Worm (Caenorhabditis elegans) whole organism, L3 larva: ENCODE results near the gene C05A2.4.

Experiments
- egl-5 ChIP-seq: fragments of 150-350 bp; optimal IDR thresholded peaks from 2 replicates; lab custom pipeline; 2017; ENCODE audit warnings: missing biosample characterization, missing genetic modification reagents, missing genetic modification characterization, inconsistent platforms
- elt-1 ChIP-seq: fragments of 150-350 bp; optimal IDR thresholded peaks from 2 replicates; lab custom pipeline; 2014; ENCODE audit warnings: missing biosample characterization, missing genetic modification characterization
- eor-1 ChIP-seq, 2 experiments: fragments of 150-350 bp; optimal IDR thresholded peaks; 2 replicates each; lab custom pipeline; 2014 to 2018; ENCODE audit warnings: missing biosample characterization in 2 of 2, missing genetic modification characterization in 2 of 2
- fkh-10 ChIP-seq: sonication (generic microtip); optimal IDR thresholded peaks from 2 replicates; lab custom pipeline; 2017; ENCODE audit warnings: missing biosample characterization, missing genetic modification reagents, missing genetic modification characterization
- nfya-1 ChIP-seq: sonication (generic microtip); optimal IDR thresholded peaks from 2 replicates; lab custom pipeline; 2017; ENCODE audit warnings: missing genetic modification characterization, mild to moderate bottlenecking, missing compliant biosample characterization, antibody characterized with exemption, moderate library complexity; ENCODE audit not compliant: insufficient read depth
- pha-4 ChIP-seq: fragments of 150-350 bp; optimal IDR thresholded peaks from 2 replicates; lab custom pipeline; 2014; ENCODE audit warnings: missing biosample characterization, missing genetic modification reagents, missing genetic modification characterization
- skn-1 ChIP-seq: fragments of 150-350 bp; optimal IDR thresholded peaks from 2 replicates; lab custom pipeline; 2014; ENCODE audit warnings: missing biosample characterization, missing genetic modification characterization
- unc-62 ChIP-seq: fragments of 150-350 bp; sonication (generic microtip); optimal IDR thresholded peaks from 4 replicates; lab custom pipeline; 2014; ENCODE audit warnings: missing biosample characterization, missing genetic modification reagents, missing genetic modification characterization
- ztf-11 ChIP-seq: fragments of 150-350 bp; optimal IDR thresholded peaks from 2 replicates; lab custom pipeline; 2014; ENCODE audit warnings: missing biosample characterization, missing genetic modification characterization

DNA sequence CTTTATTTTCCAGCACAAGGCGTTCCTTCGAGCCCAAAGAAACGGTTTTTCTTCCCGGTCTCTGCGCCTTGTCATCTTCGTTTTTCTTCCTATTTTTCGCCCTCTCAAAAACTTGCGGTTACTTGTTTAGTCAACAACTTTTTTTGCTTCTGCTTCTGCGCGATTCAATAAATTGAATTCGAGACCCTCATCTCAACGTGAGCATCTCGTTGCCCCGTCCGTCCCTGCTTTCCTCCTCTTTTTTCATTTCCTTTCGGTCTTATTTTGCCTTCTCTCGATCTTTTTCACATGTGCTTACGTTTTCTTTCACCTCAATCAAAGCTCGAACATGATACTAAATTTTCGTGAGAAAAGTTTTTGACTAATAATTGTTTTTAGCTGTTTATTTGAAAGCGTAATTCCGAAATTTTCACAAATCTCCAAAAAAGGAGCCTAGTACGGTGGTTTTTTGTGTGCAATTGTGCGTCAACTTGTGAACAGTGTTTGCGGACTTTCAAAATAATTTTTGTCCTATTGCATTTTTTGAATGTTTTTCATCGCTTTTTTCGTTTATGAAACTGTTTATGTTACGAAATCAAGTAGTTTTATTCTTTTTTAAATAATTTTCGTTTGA lies 15.2 kb upstream of the C05A2.4 start:
- no peak for TF ChIP-seq pha-4 (tag; lab: Kevin White, UChicago)
- no peak for TF ChIP-seq elt-1 (tag; lab: Kevin White, UChicago)
- TF ChIP-seq egl-5 (tag; lab: Kevin White, UChicago), result no peak
- TF ChIP-seq fkh-10 (GFP tag; lab: Kevin White, UChicago), result no peak
- TF ChIP-seq nfya-1 (tag; lab: Kevin White, UChicago), result peak; percentile 18
- TF ChIP-seq ztf-11 (tag; lab: Kevin White, UChicago), result no peak
- no peak for TF ChIP-seq skn-1 (tag; lab: Kevin White, UChicago)
- no peak for TF ChIP-seq unc-62 (GFP tag; lab: Kevin White, UChicago)
- TF ChIP-seq eor-1 (tag; optimal IDR thresholded peaks at IDR 0.05; lab: Kevin White, UChicago), result no peak
